Worm (Caenorhabditis elegans) whole organism, L1 larva: ENCODE results near the gene txt-12.

ENCODE experiments used
- C04F5.9 ChIP-seq: sonication (generic microtip); optimal IDR thresholded peaks from 2 replicates; lab custom pipeline; 2016; ENCODE audit warnings: missing genetic modification characterization, missing compliant biosample characterization
- C16A3.4 ChIP-seq: fragments of 150-350 bp; optimal IDR thresholded peaks from 2 replicates; lab custom pipeline; 2014; ENCODE audit warnings: missing biosample characterization, missing genetic modification characterization
- C34B4.2 ChIP-seq: sonication (generic microtip); optimal IDR thresholded peaks from 2 replicates; lab custom pipeline; 2017; ENCODE audit warnings: mild to moderate bottlenecking, missing genetic modification characterization, missing compliant biosample characterization
- F16B12.6 ChIP-seq: fragments of 150-350 bp; optimal IDR thresholded peaks from 2 replicates; lab custom pipeline; 2014; ENCODE audit warnings: missing biosample characterization, missing genetic modification characterization
- alr-1 ChIP-seq: fragments of 200-800 bp; sonication (Bioruptor generic); optimal IDR thresholded peaks from 2 replicates; lab custom pipeline; 2018; ENCODE audit warnings: borderline replicate concordance, mild to moderate bottlenecking, missing genetic modification characterization, missing compliant biosample characterization
- ama-1 ChIP-seq: fragments of 150-350 bp; optimal IDR thresholded peaks from 2 replicates; lab custom pipeline; 2014
- ceh-63 ChIP-seq: fragments of 200-800 bp; sonication (Bioruptor generic); optimal IDR thresholded peaks from 2 replicates; lab custom pipeline; 2018; ENCODE audit warnings: mild to moderate bottlenecking, missing genetic modification characterization, missing compliant biosample characterization
- ceh-82 ChIP-seq, 3 experiments: fragments of 150-350 bp in 1 of 3; sonication (generic microtip) in 2 of 3; optimal IDR thresholded peaks; 2 replicates each; lab custom pipeline; 2014 to 2017; ENCODE audit warnings: missing biosample characterization in 3 of 3, missing genetic modification characterization in 3 of 3
- ceh-88 ChIP-seq: fragments of 200-800 bp; sonication (Bioruptor generic); IDR thresholded peaks from 2 replicates; pipeline ENCODE4 v1.3.6; 2022; ENCODE audit warnings: missing genetic modification characterization, missing compliant biosample characterization
- dsc-1 ChIP-seq: sonication (generic microtip); optimal IDR thresholded peaks from 2 replicates; lab custom pipeline; 2016; ENCODE audit warnings: mild to moderate bottlenecking, missing genetic modification characterization, missing compliant biosample characterization
- egl-27 ChIP-seq, 2 experiments: fragments of 150-350 bp in 1 of 2; sonication (generic microtip); optimal IDR thresholded peaks; 3 replicates each; lab custom pipeline; 2017 to 2018; ENCODE audit warnings: missing biosample characterization in 2 of 2, missing genetic modification characterization in 2 of 2, missing genetic modification reagents in 2 of 2
- elt-2 ChIP-seq: sonication (generic microtip); optimal IDR thresholded peaks from 2 replicates; lab custom pipeline; 2016; ENCODE audit warnings: missing genetic modification characterization, mild to moderate bottlenecking, inconsistent platforms, missing compliant biosample characterization, missing genetic modification reagents
- elt-3 ChIP-seq, 6 experiments: fragments of 150-350 bp in 1 of 6; sonication (generic microtip); optimal IDR thresholded peaks; 2 replicates each; lab custom pipeline; 2017 to 2018; ENCODE audit warnings: missing biosample characterization in 6 of 6, missing genetic modification characterization in 6 of 6, inconsistent platforms in 1 of 6
- ets-5 ChIP-seq: fragments of 200-800 bp; sonication (Bioruptor generic); IDR thresholded peaks from 2 replicates; pipeline ENCODE4 v1.3.6; 2022; ENCODE audit warnings: missing genetic modification characterization, missing compliant biosample characterization
- fkh-4 ChIP-seq: sonication (generic microtip); optimal IDR thresholded peaks from 2 replicates; lab custom pipeline; 2016; ENCODE audit warnings: missing compliant biosample characterization, missing genetic modification characterization, borderline replicate concordance
- fkh-8 ChIP-seq: sonication (generic microtip); optimal IDR thresholded peaks from 2 replicates; lab custom pipeline; 2016; ENCODE audit warnings: mild to moderate bottlenecking, missing genetic modification characterization, missing compliant biosample characterization
- fos-1 ChIP-seq: fragments of 150-350 bp; optimal IDR thresholded peaks from 2 replicates; lab custom pipeline; 2014; ENCODE audit warnings: missing biosample characterization, missing genetic modification characterization
- hlh-4 ChIP-seq: sonication (generic microtip); optimal IDR thresholded peaks from 2 replicates; lab custom pipeline; 2016; ENCODE audit warnings: mild to moderate bottlenecking, missing genetic modification characterization, missing compliant biosample characterization
- hpl-2 ChIP-seq: fragments of 150-350 bp; optimal IDR thresholded peaks from 2 replicates; lab custom pipeline; 2014; ENCODE audit warnings: missing biosample characterization, missing genetic modification reagents, missing genetic modification characterization
- lin-35 ChIP-seq, 2 experiments: fragments of 150-350 bp; optimal IDR thresholded peaks; 2 replicates each; lab custom pipeline; 2014; ENCODE audit warnings: missing biosample characterization in 2 of 2, missing genetic modification characterization in 2 of 2, missing genetic modification reagents in 2 of 2
- lin-39 ChIP-seq: fragments of 150-350 bp; optimal IDR thresholded peaks from 2 replicates; lab custom pipeline; 2014; ENCODE audit warnings: missing biosample characterization, missing genetic modification reagents, missing genetic modification characterization
- lir-3 ChIP-seq: sonication (generic microtip); optimal IDR thresholded peaks from 2 replicates; lab custom pipeline; 2016; ENCODE audit warnings: mild to moderate bottlenecking, missing genetic modification characterization, moderate library complexity, missing compliant biosample characterization; ENCODE audit not compliant: poor library complexity
- lsy-2 ChIP-seq, 2 experiments: fragments of 150-350 bp; optimal IDR thresholded peaks; 2 replicates each; lab custom pipeline; 2014; ENCODE audit warnings: missing biosample characterization in 2 of 2, missing genetic modification characterization in 2 of 2
- mdl-1 ChIP-seq, 2 experiments: fragments of 150-350 bp; optimal IDR thresholded peaks; 2 replicates each; lab custom pipeline; 2014 to 2017; ENCODE audit warnings: missing biosample characterization in 2 of 2, missing genetic modification characterization in 2 of 2, inconsistent platforms in 1 of 2
- nhr-19 ChIP-seq: fragments of 200-800 bp; sonication (Bioruptor generic); conservative IDR thresholded peaks from 2 replicates; pipeline ENCODE4 v1.3.6; 2022; ENCODE audit warnings: missing genetic modification characterization, missing compliant biosample characterization
- nhr-47 ChIP-seq: sonication (generic microtip); optimal IDR thresholded peaks from 2 replicates; lab custom pipeline; 2016; ENCODE audit warnings: mild to moderate bottlenecking, missing genetic modification characterization, moderate library complexity, missing compliant biosample characterization
- nhr-71 ChIP-seq: sonication (generic microtip); optimal IDR thresholded peaks from 2 replicates; lab custom pipeline; 2016; ENCODE audit warnings: mild to moderate bottlenecking, missing genetic modification characterization, moderate library complexity, missing compliant biosample characterization
- nhr-77 ChIP-seq: fragments of 150-350 bp; optimal IDR thresholded peaks from 2 replicates; lab custom pipeline; 2014; ENCODE audit warnings: missing biosample characterization, missing genetic modification characterization
- nhr-84 ChIP-seq: sonication (generic microtip); optimal IDR thresholded peaks from 2 replicates; lab custom pipeline; 2017; ENCODE audit warnings: missing biosample characterization, missing genetic modification characterization
- nhr-90 ChIP-seq: sonication (generic microtip); optimal IDR thresholded peaks from 2 replicates; lab custom pipeline; 2016; ENCODE audit warnings: mild to moderate bottlenecking, missing genetic modification characterization, missing compliant biosample characterization; ENCODE audit not compliant: poor library complexity
- pag-3 ChIP-seq: sonication (generic microtip); optimal IDR thresholded peaks from 2 replicates; lab custom pipeline; 2017; ENCODE audit warnings: missing genetic modification characterization, mild to moderate bottlenecking, missing compliant biosample characterization, antibody characterized with exemption, borderline replicate concordance; ENCODE audit not compliant: insufficient read depth
- snu-23 ChIP-seq: sonication (generic microtip); optimal IDR thresholded peaks from 2 replicates; lab custom pipeline; 2016; ENCODE audit warnings: missing genetic modification characterization, missing compliant biosample characterization
- sox-4 ChIP-seq: sonication (generic microtip); optimal IDR thresholded peaks from 2 replicates; lab custom pipeline; 2016; ENCODE audit warnings: missing genetic modification characterization, missing compliant biosample characterization
- sptf-1 ChIP-seq: fragments of 150-350 bp; optimal IDR thresholded peaks from 2 replicates; lab custom pipeline; 2014; ENCODE audit warnings: missing biosample characterization, missing genetic modification characterization
- sup-37 ChIP-seq: fragments of 200-800 bp; sonication (Bioruptor generic); optimal IDR thresholded peaks from 2 replicates; lab custom pipeline; 2018; ENCODE audit warnings: mild to moderate bottlenecking, missing genetic modification characterization, missing compliant biosample characterization
- swsn-7 ChIP-seq: sonication (generic microtip); optimal IDR thresholded peaks from 2 replicates; lab custom pipeline; 2016; ENCODE audit warnings: missing genetic modification characterization, missing compliant biosample characterization
- tlp-1 ChIP-seq: fragments of 150-350 bp; optimal IDR thresholded peaks from 2 replicates; lab custom pipeline; 2014; ENCODE audit warnings: missing biosample characterization, missing genetic modification characterization
- unc-62 ChIP-seq: fragments of 150-350 bp; optimal IDR thresholded peaks from 2 replicates; lab custom pipeline; 2014; ENCODE audit warnings: missing biosample characterization, missing genetic modification reagents, missing genetic modification characterization
- unc-86 ChIP-seq: sonication (generic microtip); optimal IDR thresholded peaks from 2 replicates; lab custom pipeline; 2016; ENCODE audit warnings: missing genetic modification characterization, missing compliant biosample characterization
- vab-15 ChIP-seq: sonication (generic microtip); optimal IDR thresholded peaks from 2 replicates; lab custom pipeline; 2017; ENCODE audit warnings: missing genotype, mild to moderate bottlenecking, missing genetic modification characterization, missing compliant biosample characterization
- zag-1 ChIP-seq: fragments of 150-350 bp; optimal IDR thresholded peaks from 2 replicates; lab custom pipeline; 2014; ENCODE audit warnings: missing biosample characterization, missing genetic modification characterization
- zip-4 ChIP-seq: fragments of 200-800 bp; sonication (Bioruptor generic); optimal IDR thresholded peaks from 2 replicates; lab custom pipeline; 2018; ENCODE audit warnings: mild to moderate bottlenecking, missing genetic modification characterization, moderate library complexity, missing compliant biosample characterization

txt-12 gene

DNA sequence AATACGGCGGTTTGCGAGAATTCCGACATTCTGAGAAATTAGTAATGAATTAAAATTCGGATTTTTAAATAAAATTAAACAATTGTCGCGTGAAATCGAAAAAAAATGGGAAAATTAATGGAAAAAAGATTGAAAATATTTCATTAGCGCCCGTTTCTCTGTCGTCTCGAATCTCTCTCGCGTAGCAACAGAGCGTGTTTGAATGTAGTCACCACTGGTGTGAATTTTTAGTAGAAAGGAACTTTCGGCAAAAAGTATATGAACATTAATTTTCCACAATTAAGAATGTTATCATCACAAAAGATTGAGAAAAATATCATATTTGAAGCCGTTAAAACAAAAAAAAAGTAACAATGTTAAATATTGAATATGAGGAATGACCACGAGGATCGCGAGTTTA is 44.0 kb downstream of the txt-12 start, which contains the start of gene aipl-1 (continued):
- TF ChIP-seq tlp-1 (tag; lab: Kevin White, UChicago) (no peak), ceh-63 (GFP tag; lab: Kevin White, UChicago) (no peak), mdl-1 (tag; optimal IDR thresholded peaks at IDR 0.05; lab: Kevin White, UChicago) (peak in 1 of 2 experiments; percentile 59), fkh-8 (peak; percentile 87), sup-37 (GFP tag; lab: Kevin White, UChicago) (no peak), ceh-82 (tag; optimal IDR thresholded peaks at IDR 0.05; lab: Kevin White, UChicago) (peak; percentile 79 to 92 (median 87)), pag-3 (no peak), nhr-47 (tag; lab: Kevin White, UChicago) (peak; percentile 79), nhr-19 (peak; percentile 72; the same call in 1 of the 2 replicates), ceh-88 (GFP tag; lab: Robert Waterston, UW) (peak; percentile 14; the same call in 1 of the 2 replicates), hlh-4 (tag; lab: Kevin White, UChicago) (no peak)

DNA sequence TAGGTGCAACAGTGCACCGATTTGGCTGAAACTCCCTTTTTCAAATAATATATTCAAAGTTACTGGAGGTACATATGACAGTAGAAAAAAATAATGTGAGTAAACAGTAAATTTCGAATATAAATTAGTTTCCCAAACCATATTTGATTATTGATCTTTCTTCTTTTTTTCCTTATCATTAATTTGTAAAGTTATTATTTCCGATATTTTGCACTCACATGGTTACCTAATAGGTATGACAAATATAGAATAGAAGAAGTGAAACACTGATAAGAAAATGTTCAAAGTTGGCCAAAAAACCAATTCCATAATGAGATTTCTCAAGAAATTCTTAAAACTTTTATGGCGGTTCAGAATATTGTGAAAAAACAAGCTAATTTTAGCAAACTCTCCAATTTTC is 47.0 kb downstream of the txt-12 start:
- TF ChIP-seq elt-2 (tag; lab: Kevin White, UChicago) (peak; percentile 48), lin-35 (GFP tag; optimal IDR thresholded peaks at IDR 0.05; lab: Kevin White, UChicago) (peak in 1 of 2 experiments; percentile 17), nhr-84 (tag; lab: Kevin White, UChicago) (no peak)

ce11 chrV:15140247-15140646 is 47.5 kb downstream of the txt-12 start, which contains the start of gene K08F9.3:
Gene K08F9.3, plus strand, starts transcription at chrV:15140547.
- no peak for TF ChIP-seq nhr-47 (tag; lab: Kevin White, UChicago)
- TF ChIP-seq nhr-77 (tag; lab: Kevin White, UChicago) = no peak
- TF ChIP-seq F16B12.6 = no peak
- no peak for TF ChIP-seq dsc-1 (tag; lab: Kevin White, UChicago)
- no peak for TF ChIP-seq sox-4 (tag; lab: Kevin White, UChicago)
- TF ChIP-seq fkh-4 (tag; lab: Kevin White, UChicago) = no peak
- TF ChIP-seq ets-5 (GFP tag; lab: Robert Waterston, UW) = no peak

ce11 chrV:15143285-15143684 is 50.5 kb downstream of the txt-12 start, which contains the start of gene K08F9.1:
Gene K08F9.1, minus strand, starts transcription at chrV:15143385.
- TF ChIP-seq C16A3.4 (no peak), elt-2 (tag; lab: Kevin White, UChicago) (no peak), elt-3 (tag; optimal IDR thresholded peaks at IDR 0.05; lab: Kevin White, UChicago) (no peak), vab-15 (tag; lab: Kevin White, UChicago) (no peak), fos-1 (no peak), fkh-8 (no peak), swsn-7 (tag; lab: Kevin White, UChicago) (no peak), zip-4 (GFP tag; lab: Kevin White, UChicago) (no peak), sup-37 (GFP tag; lab: Kevin White, UChicago) (no peak), alr-1 (tag; lab: Kevin White, UChicago) (no peak), snu-23 (no peak), nhr-19 (no peak), C34B4.2 (tag; lab: Kevin White, UChicago) (no peak), sox-4 (tag; lab: Kevin White, UChicago) (no peak), pag-3 (no peak), nhr-90 (tag; lab: Kevin White, UChicago) (no peak)

ce11 chrV:15143798-15144197 is 51.0 kb downstream of the txt-12 start, which contains the start of gene K08F9.4:
Gene K08F9.4, plus strand, starts transcription at chrV:15144019.
- TF ChIP-seq lsy-2 (tag; optimal IDR thresholded peaks at IDR 0.05; lab: Kevin White, UChicago) (peak; percentile 75 to 82), nhr-71 (tag; lab: Kevin White, UChicago) (peak; percentile 80), fkh-4 (tag; lab: Kevin White, UChicago) (no peak), nhr-90 (tag; lab: Kevin White, UChicago) (peak; percentile 75), nhr-19 (no peak), zip-4 (GFP tag; lab: Kevin White, UChicago) (no peak), unc-62 (GFP tag; lab: Kevin White, UChicago) (no peak), ceh-88 (GFP tag; lab: Robert Waterston, UW) (no peak), zag-1 (tag; lab: Kevin White, UChicago) (no peak), lir-3 (peak; percentile 46), C34B4.2 (tag; lab: Kevin White, UChicago) (no peak), ceh-63 (GFP tag; lab: Kevin White, UChicago) (no peak), unc-86 (tag; lab: Kevin White, UChicago) (peak; percentile 38), lin-39 (tag; lab: Kevin White, UChicago) (no peak), sptf-1 (tag; lab: Kevin White, UChicago) (no peak), C16A3.4 (peak; percentile 84), C04F5.9 (tag; lab: Kevin White, UChicago) (no peak), hpl-2 (no peak), ama-1 (no peak), egl-27 (tag; optimal IDR thresholded peaks at IDR 0.05; lab: Kevin White, UChicago) (no peak), elt-3 (tag; optimal IDR thresholded peaks at IDR 0.05; lab: Kevin White, UChicago) (peak in 2 of 6 experiments; percentile 26 to 72), sup-37 (GFP tag; lab: Kevin White, UChicago) (no peak), tlp-1 (tag; lab: Kevin White, UChicago) (no peak)
